Comparison of ENCODE assay signal across 3 worm cellular contexts in genomic region chrX:13251914-13252434, ce11.
A peak's percentile ranks its signal among the peaks of the same experiment; 100 is the strongest.
TF ChIP-seq lines count a peak whose summit lies in the region.

Gene nhr-32 (plus strand): TSS chrX:13251964.

TF ChIP-seq in whole organism, L2 larva, 48 proteins besides CTCF, POLR2A, EP300 and RAD21:
- TF ChIP-seq unc-55 (GFP tag; optimal IDR thresholded peaks at IDR 0.05; lab: Kevin White, UChicago) (no peak), fos-1 (tag; optimal IDR thresholded peaks at IDR 0.05; lab: Kevin White, UChicago) (peak; percentile 10)

TF ChIP-seq in whole organism, L3 larva, 47 proteins besides CTCF, POLR2A, EP300 and RAD21:
- TF ChIP-seq nhr-28 (tag; optimal IDR thresholded peaks at IDR 0.05; lab: Kevin White, UChicago) (no peak), pqm-1 (tag; optimal IDR thresholded peaks at IDR 0.05; lab: Kevin White, UChicago) (no peak), aly-2 (tag; optimal IDR thresholded peaks at IDR 0.05; lab: Kevin White, UChicago) (no peak), nhr-43 (tag; optimal IDR thresholded peaks at IDR 0.05; lab: Kevin White, UChicago; ENCODE audit: poor library complexity, severe bottlenecking) (peak; percentile 14)

TF ChIP-seq in whole organism, L4 larva, 104 proteins besides CTCF, POLR2A, EP300 and RAD21:
- TF ChIP-seq dmd-8 (GFP tag; IDR thresholded peaks at IDR 0.05; lab: Robert Waterston, UW) (no peak), php-3 (GFP tag; IDR thresholded peaks at IDR 0.05; lab: Robert Waterston, UW) (no peak), dmd-6 (GFP tag; IDR thresholded peaks at IDR 0.05; lab: Robert Waterston, UW) (peak; percentile 24), nhr-111 (GFP tag; optimal IDR thresholded peaks at IDR 0.05; lab: Kevin White, UChicago) (no peak), zip-11 (GFP tag; IDR thresholded peaks at IDR 0.05; lab: Robert Waterston, UW) (no peak), mes-2 (tag; optimal IDR thresholded peaks at IDR 0.05; lab: Kevin White, UChicago; ENCODE audit: poor library complexity, severe bottlenecking) (peak; percentile 19), daf-16 (GFP tag; optimal IDR thresholded peaks at IDR 0.05; lab: Kevin White, UChicago) (no peak), daf-16 (tag; optimal IDR thresholded peaks at IDR 0.05; lab: Kevin White, UChicago) (no peak), mdl-1 (tag; optimal IDR thresholded peaks at IDR 0.05; lab: Kevin White, UChicago) (peak in 1 of 2 experiments; percentile 22), mxl-3 (GFP tag; optimal IDR thresholded peaks at IDR 0.05; lab: Kevin White, UChicago) (peak; percentile 23), hlh-30 (tag; optimal IDR thresholded peaks at IDR 0.05; lab: Kevin White, UChicago; ENCODE audit: insufficient read depth) (peak; percentile 28), daf-19 (GFP tag; conservative IDR thresholded peaks at IDR 0.05; lab: Robert Waterston, UW) (no peak), unc-62 (GFP tag; optimal IDR thresholded peaks at IDR 0.05 in 1 of 2; lab: Kevin White, UChicago) (peak in 1 of 2 experiments; percentile 89), unc-62 (tag; optimal IDR thresholded peaks at IDR 0.05; lab: Kevin White, UChicago) (no peak), nhr-77 (tag; optimal IDR thresholded peaks at IDR 0.05; lab: Kevin White, UChicago) (no peak), aha-1 (tag; lab: Kevin White, UChicago) (peak; percentile 58)

Comparison
In these comparisons a context has a peak if more than half of its experiments do, and no peak if none do; other contexts are left out.
1. Of the 23 proteins assayed by ChIP-seq in both whole organism, L4 larva and whole organism, L2 larva: peak only in whole organism, L4 larva: none; only in whole organism, L2 larva: fos-1; in both: none; in neither: 20; mixed calls (peak in some experiments, not most) for 2.